Worm (Caenorhabditis elegans) whole organism, L3 larva: ENCODE data around the gene metl-13.
A peak's percentile ranks its signal among the peaks of the same experiment; 100 is the strongest.
"Not testable (repeated sequence)": the region's sequence is repeated elsewhere in the genome, so short reads cannot be mapped to it uniquely, and the experiment has no call there.

ENCODE experiments used
- R02D3.7 ChIP-seq: fragments of 150-350 bp; optimal IDR thresholded peaks from 2 replicates; lab custom pipeline; 2014; ENCODE audit warnings: missing biosample characterization, missing genetic modification characterization
- ama-1 ChIP-seq: fragments of 150-350 bp; optimal IDR thresholded peaks from 2 replicates; lab custom pipeline; 2018
- ceh-16 ChIP-seq: sonication (generic microtip); optimal IDR thresholded peaks from 2 replicates; lab custom pipeline; 2017; ENCODE audit warnings: missing biosample characterization, missing genetic modification characterization
- ceh-28 ChIP-seq: fragments of 150-350 bp; optimal IDR thresholded peaks from 2 replicates; lab custom pipeline; 2014; ENCODE audit warnings: missing biosample characterization, missing genetic modification reagents, missing genetic modification characterization
- ceh-82 ChIP-seq: fragments of 150-350 bp; optimal IDR thresholded peaks from 2 replicates; lab custom pipeline; 2014; ENCODE audit warnings: missing biosample characterization, missing genetic modification characterization
- ceh-9 ChIP-seq: sonication (generic microtip); optimal IDR thresholded peaks from 2 replicates; lab custom pipeline; 2018; ENCODE audit warnings: missing biosample characterization, missing genetic modification characterization
- daf-12 ChIP-seq: fragments of 150-350 bp; optimal IDR thresholded peaks from 2 replicates; lab custom pipeline; 2014; ENCODE audit warnings: missing biosample characterization, missing genetic modification reagents, missing genetic modification characterization
- egl-27 ChIP-seq: sonication (generic microtip); optimal IDR thresholded peaks from 4 replicates; lab custom pipeline; 2017; ENCODE audit warnings: missing biosample characterization, missing genetic modification reagents, missing genetic modification characterization
- egl-5 ChIP-seq: fragments of 150-350 bp; optimal IDR thresholded peaks from 2 replicates; lab custom pipeline; 2017; ENCODE audit warnings: missing biosample characterization, missing genetic modification reagents, missing genetic modification characterization, inconsistent platforms
- elt-1 ChIP-seq: fragments of 150-350 bp; optimal IDR thresholded peaks from 2 replicates; lab custom pipeline; 2014; ENCODE audit warnings: missing biosample characterization, missing genetic modification characterization
- elt-2 ChIP-seq: sonication (generic microtip); optimal IDR thresholded peaks from 2 replicates; lab custom pipeline; 2016; ENCODE audit warnings: missing genetic modification reagents, mild to moderate bottlenecking, missing genetic modification characterization, missing compliant biosample characterization
- fkh-2 ChIP-seq: fragments of 150-350 bp; optimal IDR thresholded peaks from 2 replicates; lab custom pipeline; 2014; ENCODE audit warnings: missing biosample characterization, missing genetic modification reagents, missing genetic modification characterization
- hmg-11 ChIP-seq: sonication (generic microtip); optimal IDR thresholded peaks from 2 replicates; lab custom pipeline; 2016; ENCODE audit warnings: missing genetic modification characterization, missing compliant biosample characterization
- jun-1 ChIP-seq: fragments of 150-350 bp; optimal IDR thresholded peaks from 2 replicates; lab custom pipeline; 2014; ENCODE audit warnings: missing biosample characterization, missing genetic modification reagents, missing genetic modification characterization
- lin-39 ChIP-seq: fragments of 150-350 bp; optimal IDR thresholded peaks from 2 replicates; lab custom pipeline; 2018; ENCODE audit warnings: missing biosample characterization, missing genetic modification reagents, missing genetic modification characterization
- lsy-12 ChIP-seq: sonication (generic microtip); optimal IDR thresholded peaks from 2 replicates; lab custom pipeline; 2016; ENCODE audit warnings: mild to moderate bottlenecking, missing genetic modification characterization, missing compliant biosample characterization
- mdl-1 ChIP-seq: fragments of 150-350 bp; optimal IDR thresholded peaks from 2 replicates; lab custom pipeline; 2014; ENCODE audit warnings: missing biosample characterization, missing genetic modification characterization
- mml-1 ChIP-seq: fragments of 150-350 bp; sonication (generic microtip); optimal IDR thresholded peaks from 3 replicates; lab custom pipeline; 2014; ENCODE audit warnings: missing biosample characterization, missing genetic modification characterization
- nfya-1 ChIP-seq: sonication (generic microtip); optimal IDR thresholded peaks from 2 replicates; lab custom pipeline; 2017; ENCODE audit warnings: missing genetic modification characterization, mild to moderate bottlenecking, missing compliant biosample characterization, antibody characterized with exemption, moderate library complexity; ENCODE audit not compliant: insufficient read depth
- nhr-12 ChIP-seq: fragments of 150-350 bp; optimal IDR thresholded peaks from 2 replicates; lab custom pipeline; 2014; ENCODE audit warnings: missing biosample characterization, missing genetic modification characterization
- nhr-23 ChIP-seq: fragments of 150-350 bp; optimal IDR thresholded peaks from 2 replicates; lab custom pipeline; 2014; ENCODE audit warnings: missing biosample characterization, missing genetic modification reagents, missing genetic modification characterization
- nhr-237 ChIP-seq: fragments of 150-350 bp; optimal IDR thresholded peaks from 2 replicates; lab custom pipeline; 2014; ENCODE audit warnings: missing biosample characterization, missing genetic modification characterization
- nhr-25 ChIP-seq: sonication (generic microtip); optimal IDR thresholded peaks from 2 replicates; lab custom pipeline; 2017; ENCODE audit warnings: missing biosample characterization, missing genetic modification characterization
- nhr-28 ChIP-seq: fragments of 150-350 bp; optimal IDR thresholded peaks from 2 replicates; lab custom pipeline; 2014; ENCODE audit warnings: missing biosample characterization, missing genetic modification characterization
- nhr-76 ChIP-seq: fragments of 150-350 bp; sonication (generic microtip); optimal IDR thresholded peaks from 5 replicates; lab custom pipeline; 2014; ENCODE audit warnings: missing biosample characterization, missing genetic modification characterization
- nhr-77 ChIP-seq: fragments of 150-350 bp; optimal IDR thresholded peaks from 2 replicates; lab custom pipeline; 2014; ENCODE audit warnings: missing biosample characterization, missing genetic modification characterization
- pha-4 ChIP-seq: fragments of 150-350 bp; optimal IDR thresholded peaks from 2 replicates; lab custom pipeline; 2014; ENCODE audit warnings: missing biosample characterization, missing genetic modification reagents, missing genetic modification characterization
- pqm-1 ChIP-seq: fragments of 150-350 bp; optimal IDR thresholded peaks from 2 replicates; lab custom pipeline; 2017; ENCODE audit warnings: missing biosample characterization, missing genetic modification characterization, inconsistent platforms
- tbx-2 ChIP-seq: sonication (generic microtip); optimal IDR thresholded peaks from 2 replicates; lab custom pipeline; 2016; ENCODE audit warnings: mild to moderate bottlenecking, missing genetic modification characterization, missing compliant biosample characterization
- unc-39 ChIP-seq: sonication (generic microtip); optimal IDR thresholded peaks from 4 replicates; lab custom pipeline; 2017; ENCODE audit warnings: missing biosample characterization, missing genetic modification characterization
- unc-62 ChIP-seq: fragments of 150-350 bp; sonication (generic microtip); optimal IDR thresholded peaks from 4 replicates; lab custom pipeline; 2014; ENCODE audit warnings: missing biosample characterization, missing genetic modification reagents, missing genetic modification characterization
- zag-1 ChIP-seq: fragments of 150-350 bp; optimal IDR thresholded peaks from 2 replicates; lab custom pipeline; 2014; ENCODE audit warnings: missing biosample characterization, missing genetic modification characterization
- ztf-11 ChIP-seq: fragments of 150-350 bp; optimal IDR thresholded peaks from 2 replicates; lab custom pipeline; 2014; ENCODE audit warnings: missing biosample characterization, missing genetic modification characterization

metl-13 gene

DNA sequence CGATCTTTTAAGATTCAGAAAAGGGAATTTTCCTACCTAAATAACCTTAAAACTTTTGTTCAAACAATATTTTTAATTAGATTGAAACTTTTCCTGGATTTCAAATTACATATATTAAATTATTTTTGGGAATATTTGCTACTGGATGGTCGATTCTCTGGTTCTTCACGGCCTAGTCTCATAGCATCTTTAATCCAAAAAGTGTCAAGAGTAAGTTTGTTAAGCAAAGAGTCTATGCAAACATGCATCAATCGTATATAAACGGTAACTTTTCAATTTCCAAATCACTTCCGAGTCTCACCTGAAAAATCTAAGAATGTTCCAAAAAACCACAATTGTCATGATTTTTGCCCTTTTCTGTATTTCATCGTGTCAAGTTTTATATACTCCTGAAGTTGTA lies 37.0 kb upstream of the metl-13 start, which contains the start of gene nspb-4:
Gene nspb-4, plus strand, starts transcription at position 301 of the 400 bp plus-strand sequence.
- not testable (repeated sequence) for TF ChIP-seq zag-1, pha-4, nhr-12 (tag; lab: Kevin White, UChicago)

DNA sequence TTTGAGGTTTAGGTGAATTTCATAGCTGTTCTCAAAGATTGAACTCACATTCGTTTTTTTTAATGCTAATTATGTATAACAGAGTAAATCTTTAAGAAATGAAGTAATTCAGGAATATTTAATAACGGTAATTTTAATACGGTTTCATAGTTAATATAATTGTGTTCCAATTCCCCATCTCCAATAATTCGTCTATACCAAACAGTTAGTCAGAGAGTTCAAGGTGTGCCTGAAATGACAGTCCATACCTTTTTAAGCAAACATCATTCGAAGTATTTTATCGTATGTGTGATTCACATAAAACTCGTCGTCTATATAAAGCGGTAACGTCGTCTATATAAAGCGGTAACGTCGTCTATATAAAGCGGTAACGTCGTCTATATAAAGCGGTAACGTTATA lies 36.1 kb upstream of the metl-13 start, which contains the start of gene nspb-5:
Gene nspb-5, plus strand, starts transcription at position 301 of the 400 bp plus-strand sequence.
- not testable (repeated sequence) for TF ChIP-seq R02D3.7 (tag; lab: Kevin White, UChicago); jun-1; ceh-9 (tag; lab: Kevin White, UChicago)

DNA sequence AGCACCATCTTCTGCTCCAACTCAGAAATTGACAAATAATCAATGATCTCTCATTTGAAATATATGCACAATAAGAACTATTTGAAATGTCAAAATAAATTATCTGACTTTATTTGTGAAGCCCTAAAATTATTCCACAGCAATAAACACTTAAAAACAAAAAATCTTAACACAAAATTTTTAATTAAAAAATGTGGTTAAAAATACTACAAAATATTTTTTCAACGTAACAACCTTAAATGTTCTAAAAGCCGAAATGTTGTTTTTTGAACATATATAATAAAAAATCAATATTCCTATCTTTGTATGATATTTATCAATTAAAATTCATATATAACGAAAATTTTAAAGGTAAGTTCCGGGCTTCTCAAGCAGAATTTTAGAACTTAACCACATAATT lies 35.4 kb upstream of the metl-13 start, which contains the start of gene F38A5.8:
Gene F38A5.8, plus strand, starts transcription at position 301 of the 400 bp plus-strand sequence.
- TF ChIP-seq nhr-76 (tag; lab: Kevin White, UChicago) (no peak), jun-1 (no peak), mdl-1 (tag; lab: Kevin White, UChicago) (no peak), unc-39 (tag; lab: Kevin White, UChicago) (no peak), lin-39 (tag; lab: Kevin White, UChicago) (no peak), daf-12 (no peak), fkh-2 (tag; lab: Kevin White, UChicago) (no peak), elt-2 (no peak), nhr-25 (tag; lab: Kevin White, UChicago) (no peak), egl-5 (tag; lab: Kevin White, UChicago) (no peak), nfya-1 (no peak)

DNA sequence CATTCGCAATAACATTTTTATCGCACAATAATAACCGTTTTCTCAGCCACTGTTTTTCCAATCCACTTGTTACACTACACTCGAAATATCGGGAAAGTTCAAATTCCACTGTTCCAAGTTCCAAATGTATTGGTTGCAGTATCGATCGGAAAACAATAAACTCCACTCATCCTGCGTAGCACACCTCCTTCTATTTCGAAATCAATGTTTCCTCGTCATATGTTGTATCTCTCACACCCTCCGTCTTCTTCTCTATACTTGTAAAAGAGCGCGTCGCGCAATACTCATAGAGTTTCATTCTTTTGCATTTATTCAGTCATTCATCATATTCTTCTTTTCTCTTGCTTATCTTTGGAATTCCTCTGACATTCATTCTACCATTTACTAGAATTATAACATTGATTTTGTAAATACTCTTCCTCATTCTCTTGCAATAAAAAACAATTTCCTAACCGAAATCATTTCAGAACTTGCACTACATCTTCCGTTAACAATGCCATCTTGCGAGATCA lies 33.6 kb upstream of the metl-13 start, which contains the start of gene sup-36:
Gene sup-36, plus strand, starts transcription at position 462 of the 512 bp plus-strand sequence.
- TF ChIP-seq pha-4 (tag; lab: Kevin White, UChicago) (peak; percentile 3), mml-1 (tag; lab: Kevin White, UChicago) (no peak), lsy-12 (tag; lab: Kevin White, UChicago) (no peak), ceh-28 (peak; percentile 64), nfya-1 (peak; percentile 40), hmg-11 (peak; percentile 20)

DNA sequence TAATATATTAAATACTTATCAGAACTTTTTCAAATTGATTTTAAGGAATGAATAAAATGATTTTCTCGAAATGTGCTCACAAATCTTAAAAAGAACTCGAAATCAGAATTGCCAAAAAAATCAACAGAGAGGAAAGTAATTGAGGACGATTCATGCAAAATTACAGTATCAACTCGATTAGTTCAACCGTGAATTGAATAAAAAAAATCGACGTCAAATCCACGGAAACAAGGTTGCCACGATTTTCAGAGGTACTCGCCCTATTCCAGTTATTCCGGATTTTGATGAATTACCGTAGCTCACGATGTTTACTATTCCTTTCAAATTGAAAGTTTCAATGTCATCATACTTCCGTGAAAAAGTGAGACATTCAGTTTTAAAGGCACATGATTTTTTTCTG lies 32.5 kb upstream of the metl-13 start, which contains the start of gene F15B10.3:
Gene F15B10.3, plus strand, starts transcription at position 301 of the 400 bp plus-strand sequence.
- TF ChIP-seq fkh-2 (tag; lab: Kevin White, UChicago), result no peak
- no peak for TF ChIP-seq nhr-28 (tag; lab: Kevin White, UChicago)
- TF ChIP-seq nhr-77, result no peak
- no peak for TF ChIP-seq pha-4 (tag; lab: Kevin White, UChicago)
- no peak for TF ChIP-seq elt-2
- no peak for TF ChIP-seq ceh-82 (tag; lab: Kevin White, UChicago)
- no peak for TF ChIP-seq unc-62
- no peak for TF ChIP-seq mdl-1 (tag; lab: Kevin White, UChicago)
- TF ChIP-seq nhr-25 (tag; lab: Kevin White, UChicago), result no peak
- no peak for TF ChIP-seq nhr-76 (tag; lab: Kevin White, UChicago)

DNA sequence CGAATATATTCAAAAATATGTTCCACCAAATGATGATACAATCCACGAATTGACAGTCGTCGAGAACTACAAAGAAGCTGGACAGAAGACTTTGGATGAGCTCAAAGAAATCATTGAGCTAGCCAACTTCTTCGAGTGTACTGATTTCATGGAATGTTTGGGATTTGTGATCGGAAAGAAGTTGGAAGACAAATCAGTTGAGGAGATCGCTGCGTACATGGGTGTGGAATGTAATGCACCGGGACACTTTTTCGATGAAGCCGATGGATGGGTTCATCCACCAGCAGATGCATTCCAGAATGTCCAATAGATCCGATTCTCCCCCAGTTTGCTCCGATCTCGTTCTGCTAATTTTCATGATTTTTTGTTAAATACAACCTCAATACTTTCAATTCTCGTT lies 31.3 kb upstream of the metl-13 start:
- TF ChIP-seq ztf-11 (tag; lab: Kevin White, UChicago) (no peak), ceh-28 (no peak), elt-1 (tag; lab: Kevin White, UChicago) (no peak), ama-1 (lab: Kevin White, UChicago) (no peak), nhr-77 (no peak), R02D3.7 (tag; lab: Kevin White, UChicago) (no peak), ceh-16 (no peak), pqm-1 (no peak), unc-62 (no peak), nhr-237 (tag; lab: Kevin White, UChicago) (no peak), nhr-23 (tag; lab: Kevin White, UChicago) (no peak), egl-27 (tag; lab: Kevin White, UChicago) (no peak), nhr-28 (tag; lab: Kevin White, UChicago) (no peak), tbx-2 (tag; lab: Kevin White, UChicago) (no peak), zag-1 (tag; lab: Kevin White, UChicago) (no peak), nhr-25 (tag; lab: Kevin White, UChicago) (no peak), lin-39 (tag; lab: Kevin White, UChicago) (no peak)
